Fruit fly (Drosophila melanogaster) S2 (cell line): Measurements from ENCODE around the gene Klp3A.

Experiments
- CG8478 ChIP-seq: fragments of >200 bp; optimal IDR thresholded peaks from 2 replicates; lab custom pipeline; 2018
- CTCF ChIP-seq, 2 experiments: fragments of >200 bp; optimal IDR thresholded peaks; 2 replicates each; lab custom pipeline; 2018

The Klp3A gene

DNA sequence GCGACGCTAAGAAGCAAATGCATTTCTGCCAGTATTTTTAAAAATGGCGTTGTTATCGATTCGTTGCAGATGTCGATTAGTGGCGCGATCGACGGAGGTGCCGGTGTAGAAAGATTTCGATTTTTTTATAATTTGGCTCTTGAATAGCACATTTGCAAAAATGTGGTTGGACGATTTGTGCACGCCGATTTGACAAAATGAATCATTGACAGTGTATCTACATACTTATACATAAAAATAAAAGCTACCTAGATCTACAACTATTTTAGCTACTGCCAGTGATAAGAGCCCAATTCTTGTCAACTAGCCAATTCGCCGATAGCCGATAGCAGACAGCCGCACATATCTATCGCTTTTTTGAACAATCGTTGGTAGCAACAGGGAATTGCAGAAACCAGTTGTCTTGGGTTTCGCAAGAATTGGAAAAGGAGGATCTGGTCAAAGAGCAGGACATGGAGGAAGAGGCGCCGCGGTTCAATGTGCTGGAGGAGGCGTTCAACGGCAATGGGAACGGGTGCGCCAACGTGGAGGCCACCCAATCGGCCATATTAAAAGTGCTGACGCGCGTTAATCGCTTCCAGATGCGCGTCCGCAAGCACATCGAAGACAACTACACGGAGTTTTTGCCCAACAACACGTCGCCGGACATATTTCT, at the start of gene Klp3A, which contains the start of gene Zw10:
TSS of gene Klp3A (minus strand) at position 202 of the 655 bp plus-strand sequence.
TSS of gene Zw10 (plus strand) at position 347 of the 655 bp plus-strand sequence.
- TF ChIP-seq CG8478 (lab: Kevin White, UChicago) (no peak), CTCF (optimal IDR thresholded peaks at IDR 0.05; lab: Kevin White, UChicago) (no peak)

DNA sequence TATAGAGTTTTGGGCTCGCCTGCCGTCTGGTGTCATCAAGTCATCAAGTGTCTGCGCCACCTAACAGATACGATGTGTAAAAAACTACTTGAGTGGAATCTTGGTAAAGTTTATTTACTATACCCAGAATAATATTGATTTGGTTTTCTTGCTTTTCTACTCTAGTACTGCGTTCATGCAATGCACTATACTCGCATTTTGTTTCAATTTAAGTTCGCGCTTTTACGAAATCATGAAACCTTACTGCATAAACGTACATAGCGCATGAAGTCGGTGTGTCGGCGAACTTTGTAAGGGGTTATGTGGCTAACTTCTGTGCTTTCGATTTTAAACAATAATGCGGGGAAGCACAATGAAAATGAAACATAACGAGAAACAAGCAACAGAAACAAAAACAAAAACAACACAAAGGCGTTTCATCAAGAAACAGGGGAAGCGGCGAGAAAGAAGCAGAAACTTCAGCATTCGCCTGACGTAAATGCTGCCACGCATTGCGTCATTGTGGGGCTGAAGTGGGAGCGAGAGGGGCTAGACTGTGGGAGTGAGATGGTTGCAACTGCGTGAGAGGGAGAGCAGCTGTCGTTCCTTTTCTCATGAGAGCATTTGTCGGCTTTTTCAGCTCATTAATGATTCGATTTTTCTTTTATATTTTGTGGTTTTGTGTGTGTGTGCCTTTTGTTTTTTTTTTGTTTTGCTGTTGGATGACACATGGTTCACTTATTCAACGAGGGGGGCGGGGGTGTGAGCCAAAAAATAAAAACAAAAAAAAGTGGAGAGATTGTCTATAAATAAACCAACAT, 48.5 kb upstream of the Klp3A start:
- TF ChIP-seq CG8478 (lab: Kevin White, UChicago) (no peak), CTCF (optimal IDR thresholded peaks at IDR 0.05; lab: Kevin White, UChicago) (no peak)

- no peak for TF ChIP-seq CTCF (optimal IDR thresholded peaks at IDR 0.05; lab: Kevin White, UChicago)
- TF ChIP-seq CG8478 (lab: Kevin White, UChicago), result no peak
Observed at dm6 chrX:2651128-2651527, 47.3 kb upstream of the Klp3A start.

- no peak for TF ChIP-seq CG8478 (lab: Kevin White, UChicago)
Observed at dm6 chrX:2648959-2649358, 45.1 kb upstream of the Klp3A start.

DNA sequence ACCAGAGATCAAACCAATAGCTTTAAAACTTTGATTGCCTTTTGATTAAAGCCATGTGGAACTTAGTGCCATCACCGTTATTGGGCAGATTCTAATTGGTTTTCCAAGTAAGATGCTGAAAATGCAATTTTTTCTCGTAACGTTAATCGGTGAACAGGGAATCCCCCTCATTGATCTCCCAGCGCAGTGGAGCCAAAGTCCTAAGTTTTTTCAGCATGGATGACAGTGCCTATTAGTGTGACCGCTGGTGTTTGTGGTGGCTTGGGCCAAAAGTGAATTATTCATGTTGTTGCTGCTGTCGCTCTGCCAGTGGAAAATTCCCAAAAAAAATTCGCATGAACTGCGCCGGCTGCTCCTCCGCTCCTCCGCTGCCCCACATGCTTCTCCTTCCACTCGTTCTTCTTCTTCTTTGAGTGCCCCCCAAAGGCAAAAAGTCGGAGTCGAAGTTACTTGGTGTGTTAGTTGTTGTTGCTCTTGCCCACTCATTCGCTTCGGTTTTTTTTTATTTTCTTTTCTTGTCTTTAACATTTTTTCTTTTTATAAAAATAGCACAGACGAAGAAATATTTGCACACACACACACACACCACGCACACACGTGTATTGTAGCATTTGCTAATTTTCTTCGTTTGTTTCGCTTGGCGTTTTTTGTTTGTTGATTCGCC, 44.2 kb upstream of the Klp3A start:
- TF ChIP-seq CG8478 (lab: Kevin White, UChicago), result no peak

DNA sequence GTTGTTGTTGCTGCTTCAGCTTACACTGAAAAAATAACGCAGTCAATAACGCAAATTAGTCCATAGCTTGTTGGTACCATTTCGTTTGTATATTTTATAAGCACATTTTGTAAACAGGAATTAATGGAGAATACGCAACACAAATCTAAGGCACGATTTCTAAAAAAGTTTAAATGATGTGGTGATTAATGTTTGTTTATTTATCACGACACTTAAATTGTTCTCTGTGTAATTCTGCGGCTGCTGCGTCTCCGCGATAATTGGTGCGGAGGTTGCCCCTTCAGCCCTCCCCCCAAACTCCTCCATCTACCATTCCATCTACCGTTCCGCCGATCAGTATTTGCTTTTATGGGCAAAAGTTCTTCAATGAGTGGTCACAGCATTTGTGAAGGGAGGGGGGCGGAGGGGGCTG, 43.6 kb upstream of the Klp3A start:
- TF ChIP-seq CG8478 (lab: Kevin White, UChicago) (no peak), CTCF (optimal IDR thresholded peaks at IDR 0.05; lab: Kevin White, UChicago) (no peak)

DNA sequence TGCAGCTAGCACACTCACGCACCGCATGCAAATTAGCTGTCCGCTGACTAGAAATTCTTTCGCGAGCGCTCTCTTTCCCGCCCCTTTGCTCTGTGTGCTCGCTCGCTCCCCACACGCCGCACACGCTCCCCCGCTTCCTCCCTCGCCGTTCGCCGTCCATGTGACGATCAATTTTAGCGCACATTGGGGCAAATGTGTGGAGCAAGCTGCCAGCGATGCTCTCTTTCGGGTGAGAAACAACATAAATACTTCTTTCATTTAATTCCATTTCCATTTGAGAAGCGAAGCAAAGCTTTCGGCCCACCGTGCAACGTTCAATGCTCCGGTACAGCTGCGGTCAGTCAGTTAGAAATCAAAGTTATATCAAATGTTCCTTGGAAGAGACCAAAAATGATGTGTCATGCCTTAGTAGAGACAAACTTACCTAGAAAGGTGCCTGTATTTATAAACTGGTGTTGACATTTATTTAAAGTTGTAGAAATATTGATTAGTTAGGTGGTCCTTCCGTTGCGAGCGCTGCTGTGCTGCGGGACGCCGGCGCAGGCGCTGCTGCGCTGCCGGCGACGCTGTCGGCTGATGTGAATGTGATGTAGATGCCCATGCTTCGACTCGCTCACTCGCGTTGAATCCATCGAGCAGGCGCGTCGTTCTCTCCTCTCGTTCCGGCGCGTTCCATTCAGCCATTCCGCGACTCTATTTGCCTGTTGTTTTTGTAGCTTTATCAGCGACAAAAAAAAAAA, 42.3 kb upstream of the Klp3A start:
- no peak for TF ChIP-seq CG8478 (lab: Kevin White, UChicago)
- TF ChIP-seq CTCF (optimal IDR thresholded peaks at IDR 0.05; lab: Kevin White, UChicago), result peak; percentile 23 to 40

DNA sequence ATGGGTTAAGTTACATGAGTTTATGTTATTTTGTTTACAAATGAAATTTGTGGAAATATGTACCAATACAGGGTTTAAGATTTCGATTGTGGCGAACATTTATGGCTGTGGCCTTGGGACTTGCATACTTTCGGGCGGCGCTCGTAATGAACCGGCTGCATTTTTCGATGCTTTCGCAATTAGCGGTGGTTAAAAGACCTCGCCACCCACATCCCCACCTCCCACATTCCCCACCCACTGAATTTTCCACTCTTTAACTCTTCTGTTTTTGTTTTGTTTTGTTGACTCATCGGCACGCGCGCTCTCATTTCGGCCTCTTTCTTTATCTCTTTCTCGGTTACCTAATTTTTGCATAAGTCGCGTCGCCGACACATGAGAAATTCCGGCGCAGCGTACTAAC, 41.7 kb upstream of the Klp3A start:
- no peak for TF ChIP-seq CG8478 (lab: Kevin White, UChicago)
- no peak for TF ChIP-seq CTCF (optimal IDR thresholded peaks at IDR 0.05; lab: Kevin White, UChicago)

DNA sequence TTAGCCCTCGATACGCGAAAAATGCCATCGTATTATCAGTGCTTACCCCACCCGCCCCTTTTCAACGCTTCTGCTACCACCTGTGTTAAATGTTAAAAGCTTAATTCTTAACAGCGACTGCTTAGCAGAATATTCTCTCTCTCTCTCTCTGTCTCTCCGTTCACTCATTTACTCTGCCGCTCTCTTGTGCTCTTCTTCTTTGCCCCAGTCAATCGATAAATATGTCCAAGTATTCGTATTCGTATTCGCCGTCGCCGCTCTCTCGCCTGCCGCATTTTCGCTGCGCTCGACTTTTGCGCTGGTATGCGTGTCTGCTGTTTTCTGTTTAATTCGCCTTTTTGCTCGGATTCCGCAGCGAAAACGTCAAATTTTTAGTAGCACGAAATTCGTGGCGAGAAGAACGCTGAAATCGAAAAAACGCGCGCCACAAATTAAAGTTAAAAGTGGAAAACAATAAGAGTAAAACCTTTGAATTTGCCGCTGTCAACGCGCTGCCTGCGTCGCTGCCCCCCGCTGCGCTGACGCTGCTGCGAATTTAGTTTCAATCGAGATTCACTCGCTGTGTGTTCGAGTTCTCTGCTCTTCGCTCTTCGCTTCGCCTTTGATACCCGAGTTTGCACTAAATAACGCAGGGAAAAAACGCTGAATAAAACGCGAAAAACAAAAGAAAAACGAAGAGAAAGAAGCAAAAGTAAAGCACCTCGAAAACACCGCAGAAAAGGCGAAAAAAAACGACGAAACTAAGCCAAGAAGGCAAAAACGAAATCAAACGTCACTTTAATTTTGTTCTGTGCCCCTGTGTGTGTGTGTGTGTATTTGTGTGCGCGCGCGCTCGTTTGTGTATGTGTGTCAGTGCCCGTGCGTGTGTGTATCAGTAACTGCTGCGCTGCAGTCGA, 38.9 kb upstream of the Klp3A start:
- TF ChIP-seq CG8478 (lab: Kevin White, UChicago), result no peak
- TF ChIP-seq CTCF (optimal IDR thresholded peaks at IDR 0.05; lab: Kevin White, UChicago), result no peak

- TF ChIP-seq CTCF (optimal IDR thresholded peaks at IDR 0.05; lab: Kevin White, UChicago), result no peak
Observed at dm6 chrX:2638646-2639045, 34.8 kb upstream of the Klp3A start.

- TF ChIP-seq CTCF (optimal IDR thresholded peaks at IDR 0.05; lab: Kevin White, UChicago) (no peak), CG8478 (lab: Kevin White, UChicago) (no peak)
Observed at dm6 chrX:2637914-2638313, 34.1 kb upstream of the Klp3A start.

dm6 chrX:2636825-2637535, 33.1 kb upstream of the Klp3A start:
- no peak for TF ChIP-seq CTCF (optimal IDR thresholded peaks at IDR 0.05; lab: Kevin White, UChicago)
- no peak for TF ChIP-seq CG8478 (lab: Kevin White, UChicago)
